Fruit fly (Drosophila melanogaster) whole organism: ENCODE data around the gene CG33645.

Experiments
- Dll ChIP-seq: fragments of >200 bp; optimal IDR thresholded peaks from 2 replicates; lab custom pipeline; 2017
- pan ChIP-seq: fragments of >200 bp; optimal IDR thresholded peaks from 2 replicates; lab custom pipeline; 2017

dm6 chr2L:13550488-13551033 lies 17.9 kb downstream of the CG33645 start:
- TF ChIP-seq pan (lab: Kevin White, UChicago) = no peak
- no peak for TF ChIP-seq Dll (lab: Kevin White, UChicago)
